Worm (Caenorhabditis elegans) whole organism, mixed stage, embryonic: Measurements from ENCODE around the gene C46F11.5.

ENCODE experiments used
- elt-3 ChIP-seq: fragments of 150-350 bp; optimal IDR thresholded peaks from 2 replicates; lab custom pipeline; 2014; ENCODE audit warnings: missing biosample characterization, missing genetic modification characterization
- nhr-12 ChIP-seq: fragments of 150-350 bp; optimal IDR thresholded peaks from 2 replicates; lab custom pipeline; 2014; ENCODE audit warnings: missing biosample characterization, missing genetic modification characterization
- pha-4 ChIP-seq: fragments of 150-350 bp; optimal IDR thresholded peaks from 2 replicates; lab custom pipeline; 2018; ENCODE audit warnings: missing biosample characterization, missing genetic modification reagents, missing genetic modification characterization
- unc-62 ChIP-seq: fragments of 150-350 bp; optimal IDR thresholded peaks from 2 replicates; lab custom pipeline; 2014; ENCODE audit warnings: missing biosample characterization, missing genetic modification reagents, missing genetic modification characterization

DNA sequence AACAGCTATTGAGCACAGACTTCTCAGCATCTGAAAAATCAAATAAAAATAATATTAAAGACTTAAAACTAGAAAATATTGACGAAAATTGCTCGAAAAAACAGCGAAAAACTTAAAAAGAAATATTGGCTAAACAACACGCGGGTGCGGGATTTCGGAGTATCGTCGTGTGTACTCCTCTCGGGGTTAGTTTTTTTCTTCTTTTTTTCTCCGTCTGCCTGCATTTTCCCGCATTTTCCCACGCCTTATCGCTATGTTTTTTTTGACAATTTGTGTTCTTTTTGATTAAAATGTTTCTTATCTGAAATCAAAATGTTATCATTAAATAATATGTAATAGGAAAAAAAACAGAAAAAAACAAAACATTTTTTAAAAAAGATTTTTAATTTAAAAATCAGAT, 27.1 kb downstream of the C46F11.5 start, which contains the start of gene mrps-31:
- TF ChIP-seq unc-62 (GFP tag; lab: Kevin White, UChicago) (no peak), nhr-12 (no peak), elt-3 (tag; lab: Kevin White, UChicago) (no peak), pha-4 (tag; lab: Kevin White, UChicago) (no peak)
